Worm (Caenorhabditis elegans) whole organism, young adult: ENCODE measurements around the gene bbs-5.
A peak's percentile ranks its signal among the peaks of the same experiment; 100 is the strongest.

ENCODE experiments used
- B0019.2 ChIP-seq: fragments of 200-800 bp; sonication (Bioruptor generic); conservative IDR thresholded peaks from 2 replicates; pipeline ENCODE4 v1.3.6; 2022; ENCODE audit warnings: missing genetic modification reagents, missing genetic modification characterization, missing compliant biosample characterization
- aptf-2 ChIP-seq: fragments of 200-800 bp; sonication (Bioruptor generic); conservative IDR thresholded peaks from 2 replicates; pipeline ENCODE4 v1.3.6; 2022; ENCODE audit warnings: missing genetic modification reagents, missing genetic modification characterization, missing compliant biosample characterization
- dox-1 ChIP-seq: fragments of 200-800 bp; sonication (Bioruptor generic); IDR thresholded peaks from 2 replicates; pipeline ENCODE4 v1.3.6; 2022; ENCODE audit warnings: missing genetic modification reagents, missing genetic modification characterization, missing compliant biosample characterization
- egrh-3 ChIP-seq: fragments of 200-800 bp; sonication (Bioruptor generic); IDR thresholded peaks from 2 replicates; pipeline ENCODE4 v1.3.6; 2022; ENCODE audit warnings: missing genetic modification reagents, missing genetic modification characterization, missing compliant biosample characterization
- lin-35 ChIP-seq, 3 experiments: fragments of 150-350 bp in 2 of 3; sonication (generic microtip) in 1 of 3; optimal IDR thresholded peaks; 2 replicates each; lab custom pipeline; 2014 to 2018; ENCODE audit warnings: missing biosample characterization in 3 of 3, missing genetic modification characterization in 3 of 3, missing genetic modification reagents in 3 of 3
- nhr-120 ChIP-seq: fragments of 200-800 bp; sonication (Bioruptor generic); IDR thresholded peaks from 2 replicates; pipeline ENCODE4 v1.3.6; 2022; ENCODE audit warnings: missing genetic modification characterization, missing compliant biosample characterization
- unc-130 ChIP-seq: sonication (generic microtip); optimal IDR thresholded peaks from 2 replicates; lab custom pipeline; 2016; ENCODE audit warnings: missing genetic modification reagents, missing genetic modification characterization, missing compliant biosample characterization

ce11 chrIII:10209703-10210102 lies 51.9 kb downstream of the bbs-5 start, which contains the start of gene T20G5.9:
- TF ChIP-seq egrh-3 (GFP tag; lab: Robert Waterston, UW): no peak
- TF ChIP-seq aptf-2 (GFP tag; lab: Robert Waterston, UW): no peak
- TF ChIP-seq lin-35 (GFP tag; optimal IDR thresholded peaks at IDR 0.05; lab: Kevin White, UChicago): no peak
- no peak for TF ChIP-seq nhr-120 (GFP tag; lab: Robert Waterston, UW)
- TF ChIP-seq B0019.2 (GFP tag; lab: Robert Waterston, UW): 0 out of 2 replicates have a peak, but pooled peaks have one; percentile 20
- TF ChIP-seq unc-130: no peak
- no peak for TF ChIP-seq dox-1 (GFP tag; lab: Robert Waterston, UW)
